Fruit fly (Drosophila melanogaster): Measurements from ENCODE around the gene bel.

- TF ChIP-seq row (GFP tag; IDR thresholded peaks at IDR 0.05) (no peak), Gug (GFP tag; IDR thresholded peaks at IDR 0.05) (no peak), CG2120 (GFP tag; optimal IDR thresholded peaks at IDR 0.05) (no peak), pita (GFP tag; optimal IDR thresholded peaks at IDR 0.05) (no peak), CG6683 (GFP tag; optimal IDR thresholded peaks at IDR 0.05) (no peak), kni (GFP tag; optimal IDR thresholded peaks at IDR 0.05) (no peak), CkIIα-i1 (GFP tag; IDR thresholded peaks at IDR 0.05) (no peak), gem (tag; optimal IDR thresholded peaks at IDR 0.05) (no peak), hkb (optimal IDR thresholded peaks at IDR 0.05) (no peak), hkb (GFP tag; IDR thresholded peaks at IDR 0.05) (no peak), wor (GFP tag; IDR thresholded peaks at IDR 0.05) (no peak), TFAM (GFP tag; optimal IDR thresholded peaks at IDR 0.05) (no peak)
Observed at dm6 chr3R:8638629-8639028, 21.9 kb downstream of the bel start.
